Worm (Caenorhabditis elegans) whole organism, midembryonic: Measurements from ENCODE around the gene W06A7.2.

ENCODE experiments used
- flt-1 ChIP-seq: fragments of 200-800 bp; sonication (Bioruptor generic); IDR thresholded peaks from 2 replicates; pipeline ENCODE4 v1.3.6; 2022; ENCODE audit warnings: missing genetic modification characterization, missing compliant biosample characterization
- med-1 ChIP-seq: sonication (generic microtip); optimal IDR thresholded peaks from 2 replicates; lab custom pipeline; 2017; ENCODE audit warnings: missing genetic modification characterization, mild to moderate bottlenecking, missing compliant biosample characterization, antibody characterized with exemption, missing genetic modification reagents; ENCODE audit not compliant: insufficient read depth

DNA sequence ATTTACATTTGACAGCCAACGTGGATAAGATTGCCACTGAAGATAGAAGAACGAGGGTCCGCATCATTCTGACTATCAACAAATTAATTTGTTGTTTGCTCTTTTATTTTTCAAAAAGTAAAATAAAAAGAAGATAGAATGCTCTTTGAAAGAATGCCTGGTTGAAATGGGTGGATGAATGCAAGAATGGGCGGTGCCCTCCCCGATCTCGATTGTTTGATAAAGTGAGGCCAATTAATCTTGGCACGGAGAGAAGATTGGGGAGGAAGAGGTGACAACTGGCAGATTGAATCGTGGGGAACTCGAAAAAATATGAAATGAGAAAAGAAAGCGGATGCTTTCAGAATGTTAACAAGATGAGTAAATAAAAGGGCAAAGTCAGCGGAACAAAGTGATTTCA lies 49.7 kb downstream of the W06A7.2 start, which contains the start of gene ZC412.3:
- TF ChIP-seq flt-1 (GFP tag; lab: Robert Waterston, UW) = no peak
- no peak for TF ChIP-seq med-1 (GFP tag; lab: Kevin White, UChicago)
